Fruit fly (Drosophila melanogaster): ENCODE measurements around the gene Orc5.

Gene Orc5

dm6 chr2L:13793405-13793804 is 36.2 kb upstream of the Orc5 start, which contains the start of gene Sec71 (continued):
- TF ChIP-seq fd96Cb (tag; optimal IDR thresholded peaks at IDR 0.05), result no peak
- no peak for TF ChIP-seq nom (GFP tag; optimal IDR thresholded peaks at IDR 0.05)
- no peak for TF ChIP-seq eve (GFP tag; optimal IDR thresholded peaks at IDR 0.05)
- TF ChIP-seq CG9876 (GFP tag; optimal IDR thresholded peaks at IDR 0.05), result no peak
- TF ChIP-seq CG4820 (GFP tag; optimal IDR thresholded peaks at IDR 0.05), result no peak
- TF ChIP-seq ase (GFP tag; IDR thresholded peaks at IDR 0.05), result no peak
- TF ChIP-seq CG4707 (GFP tag; optimal IDR thresholded peaks at IDR 0.05), result no peak
- no peak for TF ChIP-seq CG15479 (GFP tag; optimal IDR thresholded peaks at IDR 0.05)
- no peak for TF ChIP-seq hth (optimal IDR thresholded peaks at IDR 0.05)
- TF ChIP-seq MESR4 (GFP tag; optimal IDR thresholded peaks at IDR 0.05), result peak; percentile 99
- no peak for TF ChIP-seq CG33213 (GFP tag; optimal IDR thresholded peaks at IDR 0.05)
- TF ChIP-seq CG13287 (GFP tag; IDR thresholded peaks at IDR 0.05; ENCODE audit: partially characterized antibody), result 0 out of 2 replicates have a peak, but pooled peaks have one; percentile 30
- no peak for TF ChIP-seq ash1 (GFP tag; optimal IDR thresholded peaks at IDR 0.05)
- TF ChIP-seq CG17328 (GFP tag; IDR thresholded peaks at IDR 0.05), result no peak
- TF ChIP-seq bbx (GFP tag; IDR thresholded peaks at IDR 0.05; ENCODE audit: partially characterized antibody), result peak; percentile 30; the same call in 1 of the 2 replicates
- TF ChIP-seq CG10267 (tag; optimal IDR thresholded peaks at IDR 0.05), result peak; percentile 94
- no peak for TF ChIP-seq CG11085 (GFP tag; IDR thresholded peaks at IDR 0.05)
- TF ChIP-seq fd64A (GFP tag; optimal IDR thresholded peaks at IDR 0.05), result no peak
- TF ChIP-seq CG13123 (GFP tag; optimal IDR thresholded peaks at IDR 0.05), result no peak
- no peak for TF ChIP-seq CG11560 (tag; IDR thresholded peaks at IDR 0.05)
- no peak for TF ChIP-seq CG10366 (GFP tag; IDR thresholded peaks at IDR 0.05)
- no peak for TF ChIP-seq CG4854 (GFP tag; optimal IDR thresholded peaks at IDR 0.05)
- TF ChIP-seq Ptx1 (GFP tag; IDR thresholded peaks at IDR 0.05), result no peak
- no peak for TF ChIP-seq Ada2b (GFP tag; IDR thresholded peaks at IDR 0.05)
- no peak for TF ChIP-seq grn (GFP tag; optimal IDR thresholded peaks at IDR 0.05)
- no peak for TF ChIP-seq CG14050 (GFP tag; IDR thresholded peaks at IDR 0.05)
- TF ChIP-seq CG13894 (tag; optimal IDR thresholded peaks at IDR 0.05), result no peak
- TF ChIP-seq CHES-1-like (GFP tag; optimal IDR thresholded peaks at IDR 0.05), result peak; percentile 15
- TF ChIP-seq ind (GFP tag; optimal IDR thresholded peaks at IDR 0.05), result no peak
- TF ChIP-seq ato (GFP tag; IDR thresholded peaks at IDR 0.05; ENCODE audit: partially characterized antibody), result no peak
- peak; percentile 45; the same call in 1 of the 3 replicates for TF ChIP-seq CG34422 (GFP tag; IDR thresholded peaks at IDR 0.05)
- TF ChIP-seq CG2678 (tag; optimal IDR thresholded peaks at IDR 0.05), result no peak
- no peak for TF ChIP-seq cg (GFP tag; optimal IDR thresholded peaks at IDR 0.05)
- no peak for TF ChIP-seq Hr78 (GFP tag; optimal IDR thresholded peaks at IDR 0.05)
- TF ChIP-seq lola (GFP tag; optimal IDR thresholded peaks at IDR 0.05), result no peak
- TF ChIP-seq CG10431 (GFP tag; optimal IDR thresholded peaks at IDR 0.05), result no peak
- no peak for TF ChIP-seq sima (GFP tag; optimal IDR thresholded peaks at IDR 0.05)
- TF ChIP-seq Elba2 (GFP tag; optimal IDR thresholded peaks at IDR 0.05), result no peak
- peak; percentile 64 for TF ChIP-seq MBD-R2 (GFP tag; IDR thresholded peaks at IDR 0.05)
- TF ChIP-seq CG9215 (GFP tag; IDR thresholded peaks at IDR 0.05), result no peak
- TF ChIP-seq Jarid2 (GFP tag; optimal IDR thresholded peaks at IDR 0.05), result no peak
- TF ChIP-seq CG30020 (tag; optimal IDR thresholded peaks at IDR 0.05), result no peak
- no peak for TF ChIP-seq Gsc (GFP tag; IDR thresholded peaks at IDR 0.05)
- no peak for TF ChIP-seq CG15601 (tag; optimal IDR thresholded peaks at IDR 0.05)
- no peak for TF ChIP-seq CG15514 (GFP tag; optimal IDR thresholded peaks at IDR 0.05)
- no peak for TF ChIP-seq CG17912 (GFP tag; optimal IDR thresholded peaks at IDR 0.05)
- no peak for TF ChIP-seq zen2 (GFP tag; IDR thresholded peaks at IDR 0.05; ENCODE audit: partially characterized antibody)
- TF ChIP-seq Fer1 (GFP tag; optimal IDR thresholded peaks at IDR 0.05), result no peak
- no peak for TF ChIP-seq Hmr (GFP tag; optimal IDR thresholded peaks at IDR 0.05)
- TF ChIP-seq CG8089 (GFP tag; optimal IDR thresholded peaks at IDR 0.05), result no peak
- TF ChIP-seq nerfin-2 (GFP tag; IDR thresholded peaks at IDR 0.05; ENCODE audit: partially characterized antibody), result 0 out of 2 replicates have a peak, but pooled peaks have one; percentile 23

Data from whole organism, embryonic.